Fruit fly (Drosophila melanogaster): Measurements from ENCODE around the gene Ada.

DNA sequence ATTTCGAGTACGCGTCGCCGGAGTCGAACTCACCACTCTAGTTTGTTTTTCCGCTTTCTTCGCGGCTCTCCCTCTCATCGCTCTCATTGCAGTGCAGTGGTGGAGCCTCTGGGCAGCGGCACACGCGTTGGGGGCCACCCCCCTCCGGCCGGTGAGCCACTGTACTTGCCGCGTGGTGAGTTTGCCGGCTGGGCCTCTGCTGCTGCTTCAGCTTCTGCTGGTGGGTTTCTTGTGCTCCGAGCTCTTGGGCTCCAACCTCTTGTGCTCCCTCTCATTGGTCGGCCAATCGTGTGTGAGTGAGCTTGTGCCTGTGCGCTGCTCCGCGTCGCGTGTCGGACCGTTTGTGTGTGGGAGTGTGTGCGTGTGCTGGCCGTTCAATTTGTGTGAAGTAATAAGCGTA lies 12.0 kb upstream of the Ada start:
- TF ChIP-seq cato (GFP tag; optimal IDR thresholded peaks at IDR 0.05; ENCODE audit: borderline replicate concordance) = no peak
- TF ChIP-seq Sin3A (optimal IDR thresholded peaks at IDR 0.05) = no peak
- peak; percentile 64 for TF ChIP-seq onecut (GFP tag; IDR thresholded peaks at IDR 0.05)
- peak; percentile 71 for TF ChIP-seq CG6854 (GFP tag; optimal IDR thresholded peaks at IDR 0.05)
- no peak for TF ChIP-seq Ravus (GFP tag; IDR thresholded peaks at IDR 0.05)
- no peak for TF ChIP-seq emc (GFP tag; optimal IDR thresholded peaks at IDR 0.05)
- TF ChIP-seq CG6765 (GFP tag; optimal IDR thresholded peaks at IDR 0.05) = no peak
- TF ChIP-seq CG8924 (tag; optimal IDR thresholded peaks at IDR 0.05) = no peak
- no peak for TF ChIP-seq br (optimal IDR thresholded peaks at IDR 0.05)
- TF ChIP-seq seq (GFP tag; IDR thresholded peaks at IDR 0.05) = no peak
- TF ChIP-seq CG3847 (GFP tag; IDR thresholded peaks at IDR 0.05) = no peak
